Worm (Caenorhabditis elegans) whole organism, dauer: Measurements from ENCODE around the gene rpac-40.
"Not testable (repeated sequence)": the region's sequence is repeated elsewhere in the genome, so short reads cannot be mapped to it uniquely, and the experiment has no call there.

ENCODE experiments used
- unc-62 ChIP-seq: sonication (generic microtip); optimal IDR thresholded peaks from 2 replicates; lab custom pipeline; 2017; ENCODE audit warnings: missing biosample characterization, missing genetic modification reagents, missing genetic modification characterization

Gene rpac-40

ce11 chrV:4189618-4190017 lies 9.7 kb upstream of the rpac-40 start:
- no peak for TF ChIP-seq unc-62 (GFP tag; lab: Kevin White, UChicago)

- TF ChIP-seq unc-62 (GFP tag; lab: Kevin White, UChicago), result no peak
Measured at ce11 chrV:4190232-4190631, 9.1 kb upstream of the rpac-40 start.

ce11 chrV:4192688-4193471 lies 6.4 kb upstream of the rpac-40 start:
- no peak for TF ChIP-seq unc-62 (GFP tag; lab: Kevin White, UChicago)

- no peak for TF ChIP-seq unc-62 (GFP tag; lab: Kevin White, UChicago)
Measured at ce11 chrV:4194587-4195211, 4.6 kb upstream of the rpac-40 start, which contains the start of gene Y45G5AM.9. TSS of gene Y45G5AM.9 (minus strand) at chrV:4194637.

ce11 chrV:4195283-4195682 lies 4.0 kb upstream of the rpac-40 start, which contains the start of gene algn-5:
TSS of gene algn-5 (plus strand) at chrV:4195577.
- no peak for TF ChIP-seq unc-62 (GFP tag; lab: Kevin White, UChicago)

DNA sequence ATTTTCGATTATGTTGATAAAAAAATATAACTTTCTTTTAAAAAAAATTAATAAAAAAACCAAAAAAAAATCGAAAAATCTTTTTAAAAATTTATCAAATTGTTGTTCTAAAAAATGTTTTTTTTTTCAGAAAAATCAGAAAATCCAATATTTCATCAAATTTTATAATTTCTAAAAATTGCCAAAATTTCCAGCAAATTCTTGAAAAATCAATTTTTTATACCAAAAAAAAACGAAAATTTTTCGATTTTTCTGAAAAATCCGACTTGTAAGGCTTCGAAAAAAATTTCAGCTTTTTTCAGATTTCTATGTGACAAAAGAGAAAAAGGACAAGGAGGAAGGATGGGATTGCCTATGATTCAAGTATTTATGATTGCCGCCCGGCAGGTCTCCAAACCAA lies 5.1 kb downstream of the rpac-40 start, which contains the start of gene H43I07.1:
TSS of gene H43I07.1 (plus strand) at position 301 of the 400 bp plus-strand sequence.
- no peak for TF ChIP-seq unc-62 (GFP tag; lab: Kevin White, UChicago)

- TF ChIP-seq unc-62 (GFP tag; lab: Kevin White, UChicago), result no peak
Measured at ce11 chrV:4211521-4211920, 12.2 kb downstream of the rpac-40 start.

- not testable (repeated sequence) for TF ChIP-seq unc-62 (GFP tag; lab: Kevin White, UChicago)
Measured at ce11 chrV:4215856-4216255, 16.6 kb downstream of the rpac-40 start, which contains the start of gene H43I07.4. TSS of gene H43I07.4 (plus strand) at chrV:4216156.

- no peak for TF ChIP-seq unc-62 (GFP tag; lab: Kevin White, UChicago)
Measured at ce11 chrV:4216902-4217301, 17.6 kb downstream of the rpac-40 start.

DNA sequence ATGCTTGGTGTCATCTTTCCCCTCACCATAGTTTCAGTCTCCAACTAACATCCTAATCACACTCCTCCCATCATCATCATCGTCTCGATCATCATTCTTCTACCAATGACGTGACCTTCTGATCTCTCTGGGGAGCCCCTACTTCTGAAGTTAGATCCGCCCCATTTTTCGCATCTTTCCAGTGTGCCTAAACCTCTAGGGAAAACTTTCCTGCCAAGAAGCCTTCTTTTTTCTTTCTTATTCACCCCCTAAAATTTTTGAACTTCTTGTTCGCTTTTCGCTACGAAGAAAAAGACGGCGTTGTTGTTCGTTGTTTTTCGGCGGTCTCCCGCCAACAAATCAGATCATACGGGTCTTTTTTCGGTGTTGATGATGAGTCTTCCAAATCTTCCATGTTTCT lies 19.0 kb downstream of the rpac-40 start:
- no peak for TF ChIP-seq unc-62 (GFP tag; lab: Kevin White, UChicago)

ce11 chrV:4219342-4219741 lies 20.1 kb downstream of the rpac-40 start, which contains the start of gene nlp-9:
TSS of gene nlp-9 (plus strand) at chrV:4219642.
- TF ChIP-seq unc-62 (GFP tag; lab: Kevin White, UChicago), result no peak

DNA sequence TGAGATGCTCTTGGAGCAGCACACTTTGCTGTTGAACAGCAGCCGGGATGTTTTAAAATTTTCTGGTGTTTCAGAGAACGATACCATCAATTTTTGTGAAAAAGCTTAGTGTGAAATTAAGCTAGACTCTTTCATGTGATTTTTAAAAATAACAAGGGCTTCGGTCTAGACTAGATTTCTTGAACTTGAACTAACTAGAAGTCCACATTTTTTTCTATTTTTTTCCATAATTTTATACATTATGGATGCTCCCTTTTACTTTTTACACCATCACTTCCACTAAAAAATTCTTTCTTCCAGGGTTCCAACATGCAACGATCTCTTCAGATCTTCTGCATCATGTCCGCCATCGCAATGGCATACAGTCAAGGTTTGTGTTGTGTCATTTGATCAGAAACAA lies 36.8 kb downstream of the rpac-40 start, which contains the start of gene nlp-13:
TSS of gene nlp-13 (plus strand) at position 301 of the 400 bp plus-strand sequence.
- TF ChIP-seq unc-62 (GFP tag; lab: Kevin White, UChicago), result no peak

DNA sequence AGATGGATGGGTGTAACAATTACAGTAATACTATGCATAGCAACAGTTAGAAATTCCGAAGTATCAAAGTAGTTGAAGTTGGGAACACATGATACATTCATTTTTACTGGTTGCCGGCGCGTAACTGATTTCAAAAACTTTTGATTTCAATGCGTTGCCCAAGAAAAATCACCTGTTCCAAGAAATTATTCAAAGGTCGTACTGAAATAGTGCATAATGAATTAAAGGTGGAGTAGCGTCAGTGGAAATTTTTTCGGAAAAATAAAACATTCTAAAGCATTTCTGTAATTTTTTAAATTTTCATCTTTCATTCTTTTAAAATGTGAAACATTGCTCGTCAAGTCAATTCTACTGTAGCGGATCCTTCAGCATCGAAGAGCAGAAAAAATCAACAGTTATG lies 41.0 kb downstream of the rpac-40 start, which contains the start of gene srh-204:
TSS of gene srh-204 (minus strand) at position 101 of the 400 bp plus-strand sequence.
- TF ChIP-seq unc-62 (GFP tag; lab: Kevin White, UChicago), result no peak

- no peak for TF ChIP-seq unc-62 (GFP tag; lab: Kevin White, UChicago)
Measured at ce11 chrV:4241555-4241954, 42.3 kb downstream of the rpac-40 start.

DNA sequence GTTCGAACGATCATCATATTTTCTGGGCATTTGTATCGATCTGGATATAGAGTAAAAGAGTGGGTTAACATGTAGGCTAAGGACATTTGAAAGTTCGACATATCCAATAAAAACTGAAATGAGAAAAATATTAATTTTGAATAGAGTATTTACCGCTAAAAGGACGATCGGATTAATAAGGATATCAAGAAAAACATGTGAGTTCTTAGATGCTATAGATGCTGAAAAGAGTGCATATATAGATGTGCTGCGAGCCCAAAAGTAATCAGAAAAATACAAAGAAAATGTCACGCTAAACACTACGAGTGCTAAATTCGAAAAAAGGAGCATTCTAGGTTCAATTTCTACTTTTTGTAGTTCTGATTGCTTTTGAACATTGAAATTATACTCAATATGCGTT lies 43.1 kb downstream of the rpac-40 start, which contains the start of gene srt-12:
TSS of gene srt-12 (minus strand) at position 101 of the 400 bp plus-strand sequence.
- TF ChIP-seq unc-62 (GFP tag; lab: Kevin White, UChicago), result no peak

ce11 chrV:4248359-4248758 lies 49.1 kb downstream of the rpac-40 start:
- no peak for TF ChIP-seq unc-62 (GFP tag; lab: Kevin White, UChicago)
